Worm (Caenorhabditis elegans) whole organism, late embryonic: ENCODE measurements around the gene Y54G11A.4.
"Not testable (repeated sequence)": the region's sequence is repeated elsewhere in the genome, so short reads cannot be mapped to it uniquely, and the experiment has no call there.

Source experiments
- C08G9.2 ChIP-seq: sonication (generic microtip); optimal IDR thresholded peaks from 2 replicates; lab custom pipeline; 2016; ENCODE audit warnings: mild to moderate bottlenecking, missing genetic modification characterization, moderate library complexity, missing compliant biosample characterization
- C38D4.7 ChIP-seq: fragments of 200-800 bp; sonication (Bioruptor generic); optimal IDR thresholded peaks from 2 replicates; lab custom pipeline; 2018; ENCODE audit warnings: mild to moderate bottlenecking, missing genetic modification characterization, moderate library complexity, missing compliant biosample characterization
- F13H6.1 ChIP-seq: sonication (generic microtip); optimal IDR thresholded peaks from 2 replicates; lab custom pipeline; 2016; ENCODE audit warnings: missing genetic modification characterization, missing compliant biosample characterization
- T23F11.4 ChIP-seq: fragments of 200-800 bp; sonication (Bioruptor generic); optimal IDR thresholded peaks from 2 replicates; lab custom pipeline; 2018; ENCODE audit warnings: mild to moderate bottlenecking, missing genetic modification characterization, missing compliant biosample characterization
- Y22D7AL.16 ChIP-seq: sonication (generic microtip); optimal IDR thresholded peaks from 2 replicates; lab custom pipeline; 2016; ENCODE audit warnings: missing genetic modification characterization, missing compliant biosample characterization
- ama-1 ChIP-seq: fragments of 150-350 bp; optimal IDR thresholded peaks from 2 replicates; lab custom pipeline; 2014
- ceh-19 ChIP-seq: fragments of 200-800 bp; sonication (Bioruptor generic); optimal IDR thresholded peaks from 2 replicates; lab custom pipeline; 2018; ENCODE audit warnings: mild to moderate bottlenecking, missing genetic modification characterization, missing compliant biosample characterization
- ceh-2 ChIP-seq: sonication (generic microtip); optimal IDR thresholded peaks from 2 replicates; lab custom pipeline; 2016; ENCODE audit warnings: missing genotype, missing genetic modification characterization, missing compliant biosample characterization
- ceh-24 ChIP-seq: sonication (generic microtip); optimal IDR thresholded peaks from 2 replicates; lab custom pipeline; 2016; ENCODE audit warnings: mild to moderate bottlenecking, missing genetic modification characterization, missing compliant biosample characterization
- ceh-30 ChIP-seq: fragments of 150-350 bp; optimal IDR thresholded peaks from 2 replicates; lab custom pipeline; 2014; ENCODE audit warnings: missing biosample characterization, missing genetic modification characterization
- ceh-31 ChIP-seq: sonication (generic microtip); optimal IDR thresholded peaks from 2 replicates; lab custom pipeline; 2016; ENCODE audit warnings: missing genetic modification characterization, missing compliant biosample characterization
- ceh-45 ChIP-seq: fragments of 200-800 bp; sonication (Bioruptor generic); IDR thresholded peaks from 2 replicates; pipeline ENCODE4 v1.3.6; 2022; ENCODE audit warnings: missing genetic modification reagents, missing genetic modification characterization, missing compliant biosample characterization
- ceh-9 ChIP-seq: sonication (generic microtip); optimal IDR thresholded peaks from 2 replicates; lab custom pipeline; 2016; ENCODE audit warnings: mild to moderate bottlenecking, missing genetic modification characterization, inconsistent platforms, missing compliant biosample characterization
- dmd-4 ChIP-seq: sonication (generic microtip); optimal IDR thresholded peaks from 2 replicates; lab custom pipeline; 2016; ENCODE audit warnings: borderline replicate concordance, missing genetic modification characterization, missing compliant biosample characterization
- elt-2 ChIP-seq: sonication (generic microtip); optimal IDR thresholded peaks from 2 replicates; lab custom pipeline; 2016; ENCODE audit warnings: missing genetic modification reagents, missing genetic modification characterization, missing compliant biosample characterization
- elt-4 ChIP-seq: sonication (generic microtip); optimal IDR thresholded peaks from 2 replicates; lab custom pipeline; 2016; ENCODE audit warnings: missing genetic modification characterization, missing compliant biosample characterization
- fkh-10 ChIP-seq: fragments of 150-350 bp; optimal IDR thresholded peaks from 2 replicates; lab custom pipeline; 2014; ENCODE audit warnings: missing biosample characterization, missing genetic modification reagents, missing genetic modification characterization
- hlh-15 ChIP-seq: sonication (generic microtip); optimal IDR thresholded peaks from 2 replicates; lab custom pipeline; 2016; ENCODE audit warnings: missing genetic modification characterization, missing compliant biosample characterization
- hlh-6 ChIP-seq: sonication (generic microtip); optimal IDR thresholded peaks from 2 replicates; lab custom pipeline; 2016; ENCODE audit warnings: missing genotype, missing genetic modification characterization, missing compliant biosample characterization
- hlh-8 ChIP-seq: sonication (generic microtip); optimal IDR thresholded peaks from 2 replicates; lab custom pipeline; 2016; ENCODE audit warnings: missing genotype, missing genetic modification characterization, missing compliant biosample characterization
- lin-11 ChIP-seq: fragments of 200-800 bp; sonication (Bioruptor generic); optimal IDR thresholded peaks from 2 replicates; lab custom pipeline; 2018; ENCODE audit warnings: mild to moderate bottlenecking, missing genetic modification characterization, missing compliant biosample characterization
- nfya-1 ChIP-seq: sonication (generic microtip); optimal IDR thresholded peaks from 2 replicates; lab custom pipeline; 2017; ENCODE audit warnings: missing genetic modification characterization, mild to moderate bottlenecking, missing compliant biosample characterization, antibody characterized with exemption, moderate library complexity
- odd-2 ChIP-seq: sonication (generic microtip); optimal IDR thresholded peaks from 2 replicates; lab custom pipeline; 2017; ENCODE audit warnings: antibody characterized with exemption, mild to moderate bottlenecking, missing genetic modification characterization, missing compliant biosample characterization
- pag-3 ChIP-seq: sonication (generic microtip); optimal IDR thresholded peaks from 2 replicates; lab custom pipeline; 2016; ENCODE audit warnings: missing compliant biosample characterization, missing genetic modification characterization, borderline replicate concordance
- pat-9 ChIP-seq: fragments of 200-800 bp; sonication (Bioruptor generic); optimal IDR thresholded peaks from 2 replicates; lab custom pipeline; 2018; ENCODE audit warnings: mild to moderate bottlenecking, missing genetic modification characterization, moderate library complexity, missing compliant biosample characterization
- pha-2 ChIP-seq: sonication (generic microtip); optimal IDR thresholded peaks from 2 replicates; lab custom pipeline; 2017; ENCODE audit warnings: mild to moderate bottlenecking, missing genetic modification characterization, missing compliant biosample characterization
- pha-4 ChIP-seq: fragments of 150-350 bp; optimal IDR thresholded peaks from 2 replicates; lab custom pipeline; 2018; ENCODE audit warnings: missing biosample characterization, missing genetic modification reagents, missing genetic modification characterization
- pros-1 ChIP-seq: fragments of 150-350 bp; optimal IDR thresholded peaks from 2 replicates; lab custom pipeline; 2014; ENCODE audit warnings: missing biosample characterization, missing genetic modification reagents, missing genetic modification characterization
- ref-2 ChIP-seq: sonication (generic microtip); optimal IDR thresholded peaks from 2 replicates; lab custom pipeline; 2016; ENCODE audit warnings: missing genetic modification characterization, missing compliant biosample characterization
- sox-2 ChIP-seq: fragments of 200-800 bp; sonication (Bioruptor generic); IDR thresholded peaks from 2 replicates; pipeline ENCODE4 v1.3.6; 2022; ENCODE audit warnings: missing genetic modification reagents, missing genetic modification characterization, missing compliant biosample characterization
- sox-4 ChIP-seq: sonication (generic microtip); optimal IDR thresholded peaks from 2 replicates; lab custom pipeline; 2017; ENCODE audit warnings: mild to moderate bottlenecking, missing genetic modification characterization, inconsistent platforms, missing compliant biosample characterization
- unc-55 ChIP-seq: sonication (generic microtip); optimal IDR thresholded peaks from 2 replicates; lab custom pipeline; 2017; ENCODE audit warnings: missing biosample characterization, missing genetic modification reagents, missing genetic modification characterization
- zip-5 ChIP-seq: sonication (generic microtip); optimal IDR thresholded peaks from 2 replicates; lab custom pipeline; 2016; ENCODE audit warnings: missing genetic modification characterization, missing compliant biosample characterization
- ztf-16 ChIP-seq: sonication (generic microtip); optimal IDR thresholded peaks from 2 replicates; lab custom pipeline; 2017; ENCODE audit warnings: missing genetic modification characterization, missing compliant biosample characterization

The Y54G11A.4 gene

DNA sequence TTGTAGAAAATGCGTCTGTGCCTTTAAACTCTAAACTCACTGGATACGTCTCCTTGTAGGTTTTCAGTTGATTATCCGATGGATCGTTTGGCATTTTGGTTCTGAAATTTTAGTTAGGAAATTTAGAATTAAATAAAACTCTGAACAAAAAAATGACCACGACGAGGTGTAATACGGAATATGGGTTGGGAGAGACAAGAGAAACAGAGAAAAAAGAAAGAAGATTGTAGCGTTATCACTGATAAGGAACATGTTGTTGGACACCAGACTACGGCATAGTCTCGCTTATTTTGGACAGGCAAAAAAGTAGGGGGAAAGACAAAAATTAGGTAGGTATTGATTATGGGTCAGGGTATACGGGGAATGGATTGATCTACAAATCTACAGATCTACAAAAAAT is 9.3 kb downstream of the Y54G11A.4 start, which contains the start of gene ctl-2:
Gene ctl-2, minus strand, starts transcription at position 101 of the 400 bp plus-strand sequence.
- not testable (repeated sequence) for TF ChIP-seq unc-55; nfya-1 (tag; lab: Kevin White, UChicago); pha-4 (tag; lab: Kevin White, UChicago)

DNA sequence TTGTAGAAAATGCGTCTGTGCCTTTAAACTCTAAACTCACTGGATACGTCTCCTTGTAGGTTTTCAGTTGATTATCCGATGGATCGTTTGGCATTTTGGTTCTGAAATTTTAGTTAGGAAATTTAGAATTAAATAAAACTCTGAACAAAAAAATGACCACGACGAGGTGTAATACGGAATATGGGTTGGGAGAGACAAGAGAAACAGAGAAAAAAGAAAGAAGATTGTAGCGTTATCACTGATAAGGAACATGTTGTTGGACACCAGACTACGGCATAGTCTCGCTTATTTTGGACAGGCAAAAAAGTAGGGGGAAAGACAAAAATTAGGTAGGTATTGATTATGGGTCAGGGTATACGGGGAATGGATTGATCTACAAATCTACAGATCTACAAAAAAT is 13.5 kb downstream of the Y54G11A.4 start, which contains the start of gene ctl-1:
Gene ctl-1, minus strand, starts transcription at position 101 of the 400 bp plus-strand sequence.
- not testable (repeated sequence) for TF ChIP-seq ceh-2; pag-3 (tag; lab: Kevin White, UChicago); pat-9 (tag; lab: Kevin White, UChicago)

DNA sequence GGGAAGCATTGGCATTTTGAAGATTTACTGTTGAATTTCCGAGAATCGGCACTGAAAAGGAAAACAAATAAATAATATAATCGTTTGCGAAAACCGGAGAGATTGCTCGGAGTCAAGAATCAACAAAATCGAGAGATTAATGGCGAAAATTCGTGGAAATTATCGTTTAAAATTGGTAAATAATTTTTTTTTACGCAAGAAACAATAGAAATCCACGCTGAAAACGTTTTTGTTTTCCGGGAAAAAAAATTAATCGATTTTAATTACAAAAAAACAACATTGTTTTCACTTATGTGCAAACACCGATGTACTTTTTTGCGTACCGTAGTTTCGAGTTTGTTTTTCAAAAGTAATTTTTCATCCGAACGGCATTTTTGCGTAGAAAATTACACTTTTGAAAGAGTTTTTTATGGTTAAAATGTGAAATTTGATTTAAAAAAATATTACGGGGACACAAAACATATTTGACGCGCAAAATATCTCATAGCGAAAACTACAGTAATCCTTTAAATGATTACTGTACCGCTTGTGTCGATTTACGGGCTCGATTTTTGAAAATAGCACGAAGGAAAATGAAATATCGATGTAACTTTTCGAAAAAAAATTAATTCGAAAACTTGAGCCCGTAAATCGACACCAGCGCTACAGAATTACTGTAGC is 18.2 kb downstream of the Y54G11A.4 start, which contains the start of gene ctl-3:
Gene ctl-3, minus strand, starts transcription at position 51 of the 660 bp plus-strand sequence.
- TF ChIP-seq C38D4.7 (GFP tag; lab: Kevin White, UChicago) (no peak), pag-3 (tag; lab: Kevin White, UChicago) (no peak), zip-5 (tag; lab: Kevin White, UChicago) (no peak), F13H6.1 (tag; lab: Kevin White, UChicago) (no peak), ceh-24 (tag; lab: Kevin White, UChicago) (no peak), Y22D7AL.16 (tag; lab: Kevin White, UChicago) (no peak), T23F11.4 (GFP tag; lab: Kevin White, UChicago) (no peak), ceh-31 (tag; lab: Kevin White, UChicago) (no peak), ztf-16 (no peak)

DNA sequence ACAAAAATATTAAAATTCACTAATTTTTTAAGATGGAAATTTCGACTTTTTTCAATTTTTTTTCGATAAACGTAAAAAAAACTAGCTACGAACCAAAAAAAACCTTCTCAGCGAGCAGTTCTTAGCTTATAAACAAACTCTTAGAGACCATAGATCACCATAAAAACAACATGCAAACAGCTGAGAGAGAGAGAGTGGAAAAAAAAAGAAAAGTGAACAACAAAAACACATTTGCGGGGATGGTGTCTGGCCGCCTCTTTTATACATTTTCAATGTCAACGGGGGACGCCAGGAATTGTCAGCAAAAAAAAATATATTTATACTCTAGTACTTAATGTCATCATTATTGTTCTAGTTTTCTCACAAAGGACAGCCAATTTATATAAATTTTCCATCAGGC is 18.9 kb downstream of the Y54G11A.4 start:
- TF ChIP-seq ceh-45 (no peak), hlh-15 (tag; lab: Kevin White, UChicago) (no peak), elt-2 (tag; lab: Kevin White, UChicago) (no peak)

ce11 chrII:14312182-14312581 is 19.6 kb downstream of the Y54G11A.4 start:
- no peak for TF ChIP-seq sox-2
- no peak for TF ChIP-seq ceh-19
- no peak for TF ChIP-seq ceh-9 (tag; lab: Kevin White, UChicago)
- no peak for TF ChIP-seq odd-2 (tag; lab: Kevin White, UChicago)
- no peak for TF ChIP-seq ceh-30 (tag; lab: Kevin White, UChicago)
- TF ChIP-seq hlh-8 (tag; lab: Kevin White, UChicago), result no peak
- no peak for TF ChIP-seq fkh-10 (GFP tag; lab: Kevin White, UChicago)
- no peak for TF ChIP-seq ama-1 (lab: Kevin White, UChicago)
- no peak for TF ChIP-seq C08G9.2 (tag; lab: Kevin White, UChicago)
- TF ChIP-seq ceh-31 (tag; lab: Kevin White, UChicago), result no peak
- no peak for TF ChIP-seq elt-2 (tag; lab: Kevin White, UChicago)
- TF ChIP-seq ztf-16, result no peak
- no peak for TF ChIP-seq sox-4
- no peak for TF ChIP-seq pros-1 (tag; lab: Kevin White, UChicago)
- TF ChIP-seq hlh-6, result no peak
- no peak for TF ChIP-seq C38D4.7 (GFP tag; lab: Kevin White, UChicago)
- no peak for TF ChIP-seq ref-2 (tag; lab: Kevin White, UChicago)

ce11 chrII:14318027-14318426 is 25.4 kb downstream of the Y54G11A.4 start, which contains the start of gene Y54G11A.14:
Gene Y54G11A.14, plus strand, starts transcription at chrII:14318158.
- TF ChIP-seq sox-4 (no peak), lin-11 (tag; lab: Kevin White, UChicago) (no peak), ztf-16 (no peak), ceh-24 (tag; lab: Kevin White, UChicago) (no peak), fkh-10 (GFP tag; lab: Kevin White, UChicago) (no peak), pha-2 (tag; lab: Kevin White, UChicago) (no peak), ama-1 (lab: Kevin White, UChicago) (no peak), pat-9 (tag; lab: Kevin White, UChicago) (no peak), elt-4 (tag; lab: Kevin White, UChicago) (no peak), dmd-4 (tag; lab: Kevin White, UChicago) (no peak)
